Fruit fly (Drosophila melanogaster): Measurements from ENCODE around the gene bif.

bif gene

DNA sequence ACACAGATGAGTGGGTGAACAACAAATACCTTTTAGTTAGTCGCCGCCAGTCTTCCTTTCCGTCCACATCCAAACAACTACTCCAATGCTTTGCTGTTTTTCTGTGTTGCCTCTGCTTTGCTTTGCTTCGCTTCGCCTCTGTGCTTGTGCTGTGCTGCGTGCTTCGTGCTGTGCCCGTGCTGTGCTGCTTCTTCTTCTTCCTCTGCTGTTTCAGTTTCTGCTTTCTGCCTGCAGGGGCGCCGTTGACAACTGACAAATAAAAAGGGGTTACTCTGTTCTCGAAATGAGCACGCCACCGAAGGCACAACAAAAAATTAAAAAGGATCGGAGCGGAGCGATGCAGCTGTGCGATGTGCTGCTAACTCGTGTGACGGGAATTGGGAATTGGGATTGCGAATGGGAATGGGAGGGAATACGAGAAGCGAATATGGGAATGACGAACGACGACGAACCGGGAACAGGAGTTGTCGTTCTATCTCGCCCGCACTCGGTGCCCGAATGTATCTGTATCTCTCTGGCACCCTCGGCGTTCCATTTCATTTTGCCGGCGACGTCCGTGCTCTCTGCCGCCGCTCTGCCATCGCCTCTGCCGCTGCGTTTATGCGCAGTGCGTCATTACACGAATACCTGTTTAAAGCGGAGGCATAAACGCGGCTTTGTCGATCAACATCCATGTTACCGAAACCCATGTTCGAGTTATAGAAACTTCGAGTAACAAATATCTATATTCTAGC lies 35.9 kb downstream of the bif start (continued):
- TF ChIP-seq chif (GFP tag; optimal IDR thresholded peaks at IDR 0.05): peak in 1 of 2 experiments; percentile 43
- no peak for TF ChIP-seq h (optimal IDR thresholded peaks at IDR 0.05)
- peak; percentile 71 for TF ChIP-seq CG11504 (tag; optimal IDR thresholded peaks at IDR 0.05)
- peak; percentile 72 for TF ChIP-seq HmgZ (tag; optimal IDR thresholded peaks at IDR 0.05)
- peak; percentile 44 for TF ChIP-seq ewg (GFP tag; optimal IDR thresholded peaks at IDR 0.05)
- TF ChIP-seq Ravus (GFP tag; IDR thresholded peaks at IDR 0.05): no peak
- peak; percentile 10 for TF ChIP-seq pnt (GFP tag; optimal IDR thresholded peaks at IDR 0.05)
- TF ChIP-seq Hey (tag; optimal IDR thresholded peaks at IDR 0.05): no peak
- TF ChIP-seq wor (GFP tag; IDR thresholded peaks at IDR 0.05): no peak
- no peak for TF ChIP-seq repo (GFP tag; optimal IDR thresholded peaks at IDR 0.05)
- TF ChIP-seq CG14965 (GFP tag; optimal IDR thresholded peaks at IDR 0.05; ENCODE audit: borderline replicate concordance): no peak
- peak; percentile 40 for TF ChIP-seq Lhr (GFP tag; optimal IDR thresholded peaks at IDR 0.05)
- TF ChIP-seq cwo (GFP tag; optimal IDR thresholded peaks at IDR 0.05): peak; percentile 74
- TF ChIP-seq CG17359 (tag; optimal IDR thresholded peaks at IDR 0.05): peak; percentile 67
- peak; percentile 38 for TF ChIP-seq CG1529 (GFP tag; optimal IDR thresholded peaks at IDR 0.05)
- peak; percentile 76 for TF ChIP-seq Dad (GFP tag; optimal IDR thresholded peaks at IDR 0.05)
- TF ChIP-seq kah (GFP tag; optimal IDR thresholded peaks at IDR 0.05): no peak
- peak; percentile 1 for TF ChIP-seq CG7745 (tag; optimal IDR thresholded peaks at IDR 0.05)
- peak; percentile 64 for TF ChIP-seq CG18011 (GFP tag; optimal IDR thresholded peaks at IDR 0.05)
- peak; percentile 45; the same call in 1 of the 3 replicates for TF ChIP-seq knrl (GFP tag; IDR thresholded peaks at IDR 0.05; ENCODE audit: partially characterized antibody)
- peak; percentile 78 for TF ChIP-seq CG7987 (GFP tag; optimal IDR thresholded peaks at IDR 0.05)
- no peak for TF ChIP-seq sc (optimal IDR thresholded peaks at IDR 0.05)
- TF ChIP-seq sc (GFP tag; optimal IDR thresholded peaks at IDR 0.05): peak; percentile 33
- peak; percentile 58 for TF ChIP-seq Xbp1 (GFP tag; optimal IDR thresholded peaks at IDR 0.05)
- no peak for TF ChIP-seq corto (GFP tag; optimal IDR thresholded peaks at IDR 0.05)
- TF ChIP-seq CG31224 (GFP tag; IDR thresholded peaks at IDR 0.05): peak; percentile 62
- TF ChIP-seq pho (GFP tag; optimal IDR thresholded peaks at IDR 0.05): peak; percentile 79
- no peak for TF ChIP-seq sim (GFP tag; IDR thresholded peaks at IDR 0.05)
- peak; percentile 20 for TF ChIP-seq CG18476 (GFP tag; optimal IDR thresholded peaks at IDR 0.05)
- peak; percentile 22 for TF ChIP-seq abd-A (tag; optimal IDR thresholded peaks at IDR 0.05)
- peak; percentile 71 for TF ChIP-seq gem (tag; optimal IDR thresholded peaks at IDR 0.05)
- peak; percentile 98 for TF ChIP-seq pfk (GFP tag; optimal IDR thresholded peaks at IDR 0.05)
- peak; percentile 25 for TF ChIP-seq CG3407 (GFP tag; optimal IDR thresholded peaks at IDR 0.05)
- peak in 1 of 2 experiments; percentile 46 for TF ChIP-seq Eip74EF (GFP tag; optimal IDR thresholded peaks at IDR 0.05)
- no peak for TF ChIP-seq hb (GFP tag; IDR thresholded peaks at IDR 0.05; ENCODE audit: partially characterized antibody)
- TF ChIP-seq gfzf (GFP tag; optimal IDR thresholded peaks at IDR 0.05): no peak
- TF ChIP-seq Hand (GFP tag; optimal IDR thresholded peaks at IDR 0.05): no peak
- TF ChIP-seq stc (GFP tag; IDR thresholded peaks at IDR 0.05): peak; percentile 73; the same call in 1 of the 2 replicates
- peak; percentile 82 for TF ChIP-seq Adf1 (GFP tag; IDR thresholded peaks at IDR 0.05)
- no peak for TF ChIP-seq ab (GFP tag; optimal IDR thresholded peaks at IDR 0.05)
- peak; percentile 64; the same call in 2 of the 3 replicates for TF ChIP-seq H15 (GFP tag; IDR thresholded peaks at IDR 0.05)
- peak; percentile 39 for TF ChIP-seq twi (tag; optimal IDR thresholded peaks at IDR 0.05)
- TF ChIP-seq dmrt11E (tag; optimal IDR thresholded peaks at IDR 0.05): no peak
- peak; percentile 56 for TF ChIP-seq CG1233 (GFP tag; optimal IDR thresholded peaks at IDR 0.05)
- peak; percentile 46 for TF ChIP-seq fd3F (GFP tag; optimal IDR thresholded peaks at IDR 0.05)
- no peak; the same call in 2 of the 3 replicates for TF ChIP-seq jigr1 (GFP tag; IDR thresholded peaks at IDR 0.05)
- TF ChIP-seq Hr78 (GFP tag; optimal IDR thresholded peaks at IDR 0.05): peak in 1 of 2 experiments; percentile 16
- no peak for TF ChIP-seq Bdp1 (GFP tag; optimal IDR thresholded peaks at IDR 0.05)

Measured in whole organism, embryonic.